Worm (Caenorhabditis elegans) whole organism, L2 larva: Measurements from ENCODE around the gene gcy-7.

ENCODE experiments used
- ama-1 ChIP-seq: fragments of 150-350 bp; optimal IDR thresholded peaks from 2 replicates; lab custom pipeline; 2018; ENCODE audit warnings: inconsistent platforms
- dmd-4 ChIP-seq: sonication (generic microtip); optimal IDR thresholded peaks from 2 replicates; lab custom pipeline; 2017; ENCODE audit warnings: missing biosample characterization, missing genetic modification characterization
- lin-13 ChIP-seq: fragments of 150-350 bp; optimal IDR thresholded peaks from 2 replicates; lab custom pipeline; 2014; ENCODE audit warnings: missing biosample characterization, missing genetic modification reagents, missing genetic modification characterization
- mdl-1 ChIP-seq, 2 experiments: fragments of 150-350 bp in 1 of 2; sonication (generic microtip) in 1 of 2; optimal IDR thresholded peaks; 2 replicates each; lab custom pipeline; 2017; ENCODE audit warnings: missing biosample characterization in 2 of 2, missing genetic modification characterization in 2 of 2
- nhr-11 ChIP-seq: fragments of 150-350 bp; optimal IDR thresholded peaks from 2 replicates; lab custom pipeline; 2014; ENCODE audit warnings: missing biosample characterization, missing genetic modification characterization
- nhr-237 ChIP-seq: fragments of 150-350 bp; optimal IDR thresholded peaks from 2 replicates; lab custom pipeline; 2014; ENCODE audit warnings: missing biosample characterization, missing genetic modification characterization
- nhr-25 ChIP-seq: fragments of 150-350 bp; sonication (generic microtip); optimal IDR thresholded peaks from 3 replicates; lab custom pipeline; 2014; ENCODE audit warnings: missing biosample characterization, missing genetic modification characterization
- skn-1 ChIP-seq: sonication (generic microtip); optimal IDR thresholded peaks from 2 replicates; lab custom pipeline; 2017; ENCODE audit warnings: missing biosample characterization, missing genetic modification characterization
- snpc-4 ChIP-seq: fragments of 150-350 bp; optimal IDR thresholded peaks from 2 replicates; lab custom pipeline; 2014; ENCODE audit warnings: missing biosample characterization, missing genetic modification characterization
- unc-62 ChIP-seq: fragments of 150-350 bp; optimal IDR thresholded peaks from 2 replicates; lab custom pipeline; 2014; ENCODE audit warnings: missing biosample characterization, missing genetic modification reagents, missing genetic modification characterization
- ztf-11 ChIP-seq: sonication (generic microtip); optimal IDR thresholded peaks from 2 replicates; lab custom pipeline; 2017; ENCODE audit warnings: missing biosample characterization, missing genetic modification characterization
- ztf-4 ChIP-seq: fragments of 150-350 bp; optimal IDR thresholded peaks from 2 replicates; lab custom pipeline; 2014; ENCODE audit warnings: missing biosample characterization, missing genetic modification characterization

DNA sequence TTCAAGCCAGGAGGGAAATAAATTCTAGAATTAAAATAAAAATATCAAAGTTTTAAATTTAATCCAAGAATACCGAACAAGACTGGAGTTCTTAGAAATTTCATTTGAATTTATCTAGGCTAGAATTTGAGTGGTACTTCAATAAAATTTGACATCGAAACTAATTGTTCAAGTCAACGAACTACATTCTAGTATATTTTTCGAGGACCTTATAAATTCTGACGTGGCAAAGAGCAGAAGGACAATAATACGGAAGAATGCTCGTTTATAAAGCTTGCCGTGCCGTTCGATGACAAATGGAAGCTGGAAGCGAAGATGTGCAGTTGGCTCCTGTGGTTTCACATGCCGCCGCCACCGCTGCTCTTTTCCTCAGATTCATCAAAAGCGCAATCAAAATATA, 13.7 kb downstream of the gcy-7 start:
- no peak for TF ChIP-seq mdl-1 (tag; optimal IDR thresholded peaks at IDR 0.05; lab: Kevin White, UChicago)
- TF ChIP-seq nhr-11 = no peak
- TF ChIP-seq ztf-11 = no peak
- no peak for TF ChIP-seq ztf-4
- no peak for TF ChIP-seq skn-1
- no peak for TF ChIP-seq snpc-4 (tag; lab: Kevin White, UChicago)
- no peak for TF ChIP-seq ama-1 (lab: Kevin White, UChicago)
- TF ChIP-seq dmd-4 (tag; lab: Kevin White, UChicago) = no peak
- TF ChIP-seq nhr-237 = no peak
- no peak for TF ChIP-seq lin-13 (GFP tag; lab: Kevin White, UChicago)
- TF ChIP-seq nhr-25 (tag; lab: Kevin White, UChicago) = no peak
- TF ChIP-seq unc-62 = no peak
